Fruit fly (Drosophila melanogaster): ENCODE results near the gene Mst57Dc.

DNA sequence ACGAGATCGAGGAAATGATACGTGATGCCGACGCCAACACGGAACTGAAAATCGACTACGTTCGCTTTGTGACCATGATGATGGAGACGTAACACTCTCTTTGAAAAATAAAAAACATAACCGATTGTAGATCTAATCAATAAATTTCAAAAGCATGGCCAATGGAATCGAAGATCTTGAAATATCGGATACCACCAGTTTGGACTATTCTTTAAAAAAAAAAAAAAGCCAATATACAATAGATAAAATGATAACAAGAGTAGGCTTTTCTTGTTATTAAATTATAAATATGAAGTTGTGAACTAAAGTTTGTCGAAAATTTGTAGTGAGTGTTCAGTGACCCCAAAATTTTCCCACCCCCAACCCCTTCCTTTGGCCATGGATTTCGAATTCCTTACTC, 17.9 kb downstream of the Mst57Dc start, which contains the start of the genes Acam and CG17770:
- no peak for TF ChIP-seq Dif (GFP tag; optimal IDR thresholded peaks at IDR 0.05; ENCODE audit: partially characterized antibody)
- TF ChIP-seq CrebA (GFP tag; optimal IDR thresholded peaks at IDR 0.05; ENCODE audit: borderline replicate concordance): no peak
- TF ChIP-seq h (GFP tag; optimal IDR thresholded peaks at IDR 0.05): no peak
- TF ChIP-seq Dfd (GFP tag; optimal IDR thresholded peaks at IDR 0.05): no peak
- no peak for TF ChIP-seq fru (GFP tag; optimal IDR thresholded peaks at IDR 0.05)
- TF ChIP-seq Hr83 (GFP tag; optimal IDR thresholded peaks at IDR 0.05; ENCODE audit: poor library complexity, severe bottlenecking): no peak
- no peak for TF ChIP-seq psq (GFP tag; optimal IDR thresholded peaks at IDR 0.05)
- TF ChIP-seq CG9705 (GFP tag; optimal IDR thresholded peaks at IDR 0.05): no peak
- TF ChIP-seq Sp1 (GFP tag; optimal IDR thresholded peaks at IDR 0.05): no peak
- TF ChIP-seq Rel (GFP tag; optimal IDR thresholded peaks at IDR 0.05): no peak
- no peak for TF ChIP-seq Rel (tag; optimal IDR thresholded peaks at IDR 0.05)
- no peak for TF ChIP-seq CG32264 (GFP tag; optimal IDR thresholded peaks at IDR 0.05)
- no peak for TF ChIP-seq Abd-B (GFP tag; optimal IDR thresholded peaks at IDR 0.05)

All from whole organism, wandering third instar larva.